Worm (Caenorhabditis elegans) whole organism, L2 larva: ENCODE data around the gene srh-240.

ENCODE experiments used
- F13H6.1 ChIP-seq: sonication (generic microtip); optimal IDR thresholded peaks from 2 replicates; lab custom pipeline; 2016; ENCODE audit warnings: missing genetic modification characterization, missing compliant biosample characterization
- blmp-1 ChIP-seq: sonication (generic microtip); optimal IDR thresholded peaks from 2 replicates; lab custom pipeline; 2017; ENCODE audit warnings: missing genetic modification characterization, mild to moderate bottlenecking, missing compliant biosample characterization, antibody characterized with exemption, moderate library complexity; ENCODE audit not compliant: insufficient read depth
- elt-1 ChIP-seq: fragments of 150-350 bp; optimal IDR thresholded peaks from 2 replicates; lab custom pipeline; 2014; ENCODE audit warnings: missing biosample characterization, missing genetic modification characterization
- elt-3 ChIP-seq: sonication (generic microtip); optimal IDR thresholded peaks from 2 replicates; lab custom pipeline; 2017; ENCODE audit warnings: missing biosample characterization, missing genetic modification characterization
- lin-11 ChIP-seq: fragments of 150-350 bp; sonication (generic microtip); optimal IDR thresholded peaks from 2 replicates; lab custom pipeline; 2014; ENCODE audit warnings: missing biosample characterization, missing genetic modification characterization, inconsistent platforms, mixed read lengths
- lsy-2 ChIP-seq, 2 experiments: fragments of 150-350 bp in 1 of 2; sonication (generic microtip) in 1 of 2; optimal IDR thresholded peaks; 2 replicates each; lab custom pipeline; 2014 to 2017; ENCODE audit warnings: missing biosample characterization in 2 of 2, missing genetic modification characterization in 2 of 2
- mab-5 ChIP-seq: fragments of 150-350 bp; optimal IDR thresholded peaks from 2 replicates; lab custom pipeline; 2014; ENCODE audit warnings: missing biosample characterization, missing genetic modification characterization
- nhr-237 ChIP-seq: fragments of 150-350 bp; optimal IDR thresholded peaks from 2 replicates; lab custom pipeline; 2014; ENCODE audit warnings: missing biosample characterization, missing genetic modification characterization
- nhr-25 ChIP-seq: fragments of 150-350 bp; sonication (generic microtip); optimal IDR thresholded peaks from 3 replicates; lab custom pipeline; 2014; ENCODE audit warnings: missing biosample characterization, missing genetic modification characterization
- nhr-77 ChIP-seq: fragments of 150-350 bp; optimal IDR thresholded peaks from 2 replicates; lab custom pipeline; 2014; ENCODE audit warnings: missing biosample characterization, missing genetic modification characterization
- unc-62 ChIP-seq: fragments of 150-350 bp; optimal IDR thresholded peaks from 2 replicates; lab custom pipeline; 2014; ENCODE audit warnings: missing biosample characterization, missing genetic modification reagents, missing genetic modification characterization
- zag-1 ChIP-seq: fragments of 150-350 bp; optimal IDR thresholded peaks from 2 replicates; lab custom pipeline; 2014; ENCODE audit warnings: missing biosample characterization, missing genetic modification characterization
- ztf-11 ChIP-seq: sonication (generic microtip); optimal IDR thresholded peaks from 2 replicates; lab custom pipeline; 2017; ENCODE audit warnings: missing biosample characterization, missing genetic modification characterization
- ztf-4 ChIP-seq: fragments of 150-350 bp; optimal IDR thresholded peaks from 2 replicates; lab custom pipeline; 2014; ENCODE audit warnings: missing biosample characterization, missing genetic modification characterization

- TF ChIP-seq ztf-11 (tag; lab: Kevin White, UChicago): no peak
- no peak for TF ChIP-seq zag-1 (tag; lab: Kevin White, UChicago)
- no peak for TF ChIP-seq blmp-1 (tag; lab: Kevin White, UChicago)
- no peak for TF ChIP-seq F13H6.1 (tag; lab: Kevin White, UChicago)
- no peak for TF ChIP-seq mab-5
- TF ChIP-seq unc-62: no peak
- no peak for TF ChIP-seq nhr-237 (tag; lab: Kevin White, UChicago)
- TF ChIP-seq elt-3 (tag; lab: Kevin White, UChicago): no peak
- TF ChIP-seq ztf-4 (tag; lab: Kevin White, UChicago): no peak
- TF ChIP-seq nhr-25: no peak
- TF ChIP-seq lsy-2 (tag; optimal IDR thresholded peaks at IDR 0.05; lab: Kevin White, UChicago): no peak
- TF ChIP-seq elt-1 (tag; lab: Kevin White, UChicago): no peak
- no peak for TF ChIP-seq lin-11 (tag; lab: Kevin White, UChicago)
- TF ChIP-seq nhr-77 (tag; lab: Kevin White, UChicago): no peak
These were observed 34.9 kb downstream of the srh-240 start, which contains the start of gene str-46 for ce11 chrV:2899867-2900266.
